Fruit fly (Drosophila melanogaster) whole organism, prepupa: ENCODE data around the gene CG12519.
A peak's percentile ranks its signal among the peaks of the same experiment; 100 is the strongest.
"Not testable (repeated sequence)": the region's sequence is repeated elsewhere in the genome, so short reads cannot be mapped to it uniquely, and the experiment has no call there.

Source experiments
- CG10631 ChIP-seq: fragments of 200-800 bp; sonication (Bioruptor generic); optimal IDR thresholded peaks from 2 replicates; lab custom pipeline; 2016; ENCODE audit warnings: missing biosample characterization, missing genetic modification characterization
- CG10669 ChIP-seq: fragments of 200-800 bp; sonication (Bioruptor generic); optimal IDR thresholded peaks from 3 replicates; lab custom pipeline; 2018; ENCODE audit warnings: missing biosample characterization, mild to moderate bottlenecking, missing genetic modification characterization, moderate library complexity
- CG11762 ChIP-seq: fragments of 200-800 bp; sonication (Bioruptor generic); optimal IDR thresholded peaks from 3 replicates; lab custom pipeline; 2016; ENCODE audit warnings: missing biosample characterization, missing genetic modification characterization; ENCODE audit not compliant: insufficient read depth
- CG15336 ChIP-seq: fragments of 200-800 bp; sonication (Bioruptor generic); IDR thresholded peaks from 2 replicates; pipeline ENCODE4 v1.3.6; 2022; ENCODE audit warnings: missing biosample characterization, missing genetic modification characterization
- CG3032 ChIP-seq: fragments of 200-800 bp; optimal IDR thresholded peaks from 2 replicates; lab custom pipeline; 2019; ENCODE audit warnings: missing biosample characterization, mild to moderate bottlenecking, missing genetic modification characterization, moderate library complexity
- CG31627 ChIP-seq: fragments of 200-800 bp; sonication (Bioruptor generic); optimal IDR thresholded peaks from 3 replicates; lab custom pipeline; 2016; ENCODE audit warnings: missing biosample characterization, missing genetic modification characterization
- CG32006 ChIP-seq: fragments of 200-800 bp; sonication (Bioruptor generic); optimal IDR thresholded peaks from 3 replicates; lab custom pipeline; 2017; ENCODE audit warnings: missing biosample characterization, mild to moderate bottlenecking, missing genetic modification characterization
- CG34406 ChIP-seq: fragments of 200-800 bp; sonication (Bioruptor generic); optimal IDR thresholded peaks from 3 replicates; lab custom pipeline; 2016; ENCODE audit warnings: missing biosample characterization, missing genetic modification characterization
- CG3919 ChIP-seq: fragments of 200-800 bp; sonication (Bioruptor generic); optimal IDR thresholded peaks from 3 replicates; lab custom pipeline; 2016; ENCODE audit warnings: missing biosample characterization, missing genetic modification characterization
- CG4318 ChIP-seq: fragments of 200-800 bp; sonication (Bioruptor generic); optimal IDR thresholded peaks from 3 replicates; lab custom pipeline; 2017; ENCODE audit warnings: missing biosample characterization, mild to moderate bottlenecking, missing genetic modification characterization
- CG6163 ChIP-seq: fragments of 200-800 bp; sonication (Bioruptor generic); IDR thresholded peaks from 3 replicates; pipeline ENCODE4 v1.3.6; 2022; ENCODE audit warnings: missing biosample characterization, missing genetic modification characterization
- CG6808 ChIP-seq: fragments of 200-800 bp; sonication (Bioruptor generic); optimal IDR thresholded peaks from 3 replicates; lab custom pipeline; 2017; ENCODE audit warnings: missing biosample characterization, missing genetic modification characterization, mild to moderate bottlenecking, moderate library complexity, missing genetic modification reagents
- CG7368 ChIP-seq: fragments of 200-800 bp; sonication (Bioruptor generic); optimal IDR thresholded peaks from 3 replicates; lab custom pipeline; 2016; ENCODE audit warnings: missing biosample characterization, missing genetic modification characterization
- CG8119 ChIP-seq: fragments of 200-800 bp; sonication (Bioruptor generic); IDR thresholded peaks from 3 replicates; pipeline ENCODE4 v1.3.6; 2022; ENCODE audit warnings: missing biosample characterization, missing genetic modification characterization
- CG8319 ChIP-seq: fragments of 200-800 bp; sonication (Bioruptor generic); optimal IDR thresholded peaks from 3 replicates; lab custom pipeline; 2016; ENCODE audit warnings: missing biosample characterization, missing genetic modification characterization
- CG8632 ChIP-seq: fragments of 200-800 bp; sonication (Bioruptor generic); optimal IDR thresholded peaks from 3 replicates; lab custom pipeline; 2016; ENCODE audit warnings: missing biosample characterization, missing genetic modification characterization
- CG9139 ChIP-seq: fragments of 200-800 bp; sonication (Bioruptor generic); optimal IDR thresholded peaks from 3 replicates; lab custom pipeline; 2017; ENCODE audit warnings: missing biosample characterization, mild to moderate bottlenecking, missing genetic modification characterization
- Eip75B ChIP-seq: fragments of 200-800 bp; sonication (Bioruptor generic); optimal IDR thresholded peaks from 3 replicates; lab custom pipeline; 2016; ENCODE audit warnings: missing biosample characterization, missing genetic modification characterization
- Eip78C ChIP-seq: fragments of 200-800 bp; sonication (Bioruptor generic); peaks from one replicate; lab custom pipeline; 2016; ENCODE audit warnings: missing biosample characterization, missing genetic modification characterization
- Eip93F ChIP-seq: fragments of 200-800 bp; sonication (Bioruptor generic); optimal IDR thresholded peaks from 2 replicates; lab custom pipeline; 2016; ENCODE audit warnings: missing biosample characterization, mild to moderate bottlenecking, missing genetic modification characterization
- Ets21C ChIP-seq: fragments of 200-800 bp; sonication (Bioruptor generic); optimal IDR thresholded peaks from 3 replicates; lab custom pipeline; 2016; ENCODE audit warnings: missing biosample characterization, missing genetic modification characterization
- Gug ChIP-seq: fragments of 200-800 bp; sonication (Bioruptor generic); IDR thresholded peaks from 2 replicates; pipeline ENCODE4 v1.3.6; 2022; ENCODE audit warnings: missing biosample characterization, missing genetic modification characterization
- Hr39 ChIP-seq: fragments of 200-800 bp; sonication (Bioruptor generic); optimal IDR thresholded peaks from 2 replicates; lab custom pipeline; 2016; ENCODE audit warnings: missing biosample characterization, missing genetic modification characterization
- Lpt ChIP-seq: fragments of 200-800 bp; sonication (Bioruptor generic); optimal IDR thresholded peaks from 3 replicates; lab custom pipeline; 2016; ENCODE audit warnings: missing biosample characterization, missing genetic modification characterization
- Sox102F ChIP-seq: fragments of 200-800 bp; sonication (Bioruptor generic); optimal IDR thresholded peaks from 2 replicates; lab custom pipeline; 2016; ENCODE audit warnings: missing biosample characterization, mild to moderate bottlenecking, missing genetic modification characterization
- Sox14 ChIP-seq: fragments of 200-800 bp; sonication (Bioruptor generic); optimal IDR thresholded peaks from 3 replicates; lab custom pipeline; 2016; ENCODE audit warnings: missing biosample characterization, missing genetic modification characterization
- Sox15 ChIP-seq: fragments of 200-800 bp; sonication (Bioruptor generic); optimal IDR thresholded peaks from 3 replicates; lab custom pipeline; 2016; ENCODE audit warnings: missing biosample characterization, missing genetic modification characterization
- acj6 ChIP-seq: fragments of 200-800 bp; sonication (Bioruptor generic); optimal IDR thresholded peaks from 3 replicates; lab custom pipeline; 2016; ENCODE audit warnings: missing biosample characterization, missing genetic modification characterization
- eg ChIP-seq: fragments of 200-800 bp; sonication (Bioruptor generic); IDR thresholded peaks from 3 replicates; pipeline ENCODE4 v1.3.6; 2022; ENCODE audit warnings: missing biosample characterization, missing genetic modification characterization
- fd85E ChIP-seq: fragments of 200-800 bp; sonication (Bioruptor generic); optimal IDR thresholded peaks from 3 replicates; lab custom pipeline; 2016; ENCODE audit warnings: missing biosample characterization, missing genetic modification characterization
- net ChIP-seq: fragments of 200-800 bp; sonication (Bioruptor generic); optimal IDR thresholded peaks from 3 replicates; lab custom pipeline; 2016; ENCODE audit warnings: missing biosample characterization, missing genetic modification characterization
- pdm3 ChIP-seq: fragments of 200-800 bp; sonication (Bioruptor generic); optimal IDR thresholded peaks from 3 replicates; lab custom pipeline; 2016; ENCODE audit warnings: missing biosample characterization, missing genetic modification characterization
- spab ChIP-seq: fragments of 200-800 bp; sonication (Bioruptor generic); optimal IDR thresholded peaks from 2 replicates; lab custom pipeline; 2017; ENCODE audit warnings: missing biosample characterization, mild to moderate bottlenecking, missing genetic modification characterization, missing genetic modification reagents
- ss ChIP-seq, 2 experiments: fragments of 200-800 bp; sonication (Bioruptor generic); optimal IDR thresholded peaks; 2 replicates in 1 of 2; 3 replicates in 1 of 2; lab custom pipeline; 2017 to 2018; ENCODE audit warnings: mild to moderate bottlenecking in 2 of 2, missing biosample characterization in 2 of 2, missing genetic modification characterization in 2 of 2, moderate library complexity in 1 of 2
- svp ChIP-seq: fragments of 200-800 bp; sonication (Bioruptor generic); peaks from one replicate; lab custom pipeline; 2016; ENCODE audit warnings: missing biosample characterization, missing genetic modification characterization
- vri ChIP-seq: fragments of 200-800 bp; sonication (Bioruptor generic); optimal IDR thresholded peaks from 3 replicates; lab custom pipeline; 2016; ENCODE audit warnings: missing biosample characterization, mild to moderate bottlenecking, missing genetic modification characterization

CG12519 gene

DNA sequence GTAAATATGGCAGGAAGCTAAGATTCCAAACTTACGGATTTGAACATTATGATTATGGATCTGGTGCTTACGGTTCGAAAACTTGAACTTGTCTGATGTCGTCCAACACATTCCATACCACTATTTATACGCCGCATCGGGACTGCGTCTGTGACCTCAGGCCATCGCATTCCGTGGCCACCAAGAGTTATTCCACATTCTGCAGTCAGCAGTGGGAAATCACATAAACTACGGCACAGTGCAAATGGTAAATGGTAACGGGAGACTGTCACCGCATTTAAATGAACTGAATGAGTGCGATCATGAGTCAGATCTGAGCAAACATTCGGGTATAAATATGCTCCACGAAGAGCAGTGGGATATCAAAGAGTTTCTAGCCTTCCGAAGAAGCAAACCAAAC is 3.2 kb downstream of the CG12519 start, which contains the start of the genes CG18294 and CG32213:
CG18294 (minus strand) TSS at position 101 of the 400 bp plus-strand sequence.
CG32213 (plus strand) TSS at position 362 of the 400 bp plus-strand sequence.
- TF ChIP-seq Sox15; CG3919 (GFP tag; lab: Kevin White, UChicago); CG4318 (GFP tag; lab: Kevin White, UChicago): not testable (repeated sequence)

DNA sequence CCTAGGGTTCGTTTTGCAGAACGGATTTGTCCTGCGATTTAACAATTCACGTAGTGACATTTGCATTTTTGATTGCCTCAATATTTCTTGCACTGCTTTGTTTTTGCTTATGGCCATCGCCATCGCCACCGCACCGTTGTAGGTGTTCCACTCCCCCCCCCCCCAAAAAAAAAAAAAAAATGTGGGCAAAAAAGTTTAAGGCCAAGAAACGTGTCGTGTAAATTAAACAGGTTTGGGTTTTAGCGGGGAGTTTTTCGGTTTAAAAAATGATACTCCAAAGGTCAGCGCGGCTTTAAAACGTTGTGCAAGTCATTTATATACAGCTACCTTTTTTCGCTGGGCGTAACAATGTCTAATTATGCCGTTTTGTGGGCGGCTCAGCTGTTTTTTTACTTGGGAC is 8.9 kb downstream of the CG12519 start:
- TF ChIP-seq svp (peak; percentile 19), CG34406 (no peak), net (no peak), Eip78C (peak; percentile 50), CG8119 (no peak), CG11762 (no peak), CG7368 (GFP tag; lab: Kevin White, UChicago) (no peak), CG10669 (GFP tag; lab: Kevin White, UChicago) (no peak), ss (GFP tag; optimal IDR thresholded peaks at IDR 0.05; lab: Kevin White, UChicago) (peak in 1 of 2 experiments; percentile 6), CG8319 (no peak), eg (GFP tag; lab: Robert Waterston, UW) (0 out of 3 replicates have a peak, but pooled peaks have one; percentile 13), CG9139 (GFP tag; lab: Kevin White, UChicago) (no peak), CG32006 (GFP tag; lab: Kevin White, UChicago) (no peak), CG3032 (tag; lab: Kevin White, UChicago) (no peak), fd85E (GFP tag; lab: Kevin White, UChicago) (no peak)

dm6 chr3L:19482014-19482413 is 9.7 kb downstream of the CG12519 start:
- TF ChIP-seq CG8319 (no peak), CG8119 (no peak), Lpt (GFP tag; lab: Kevin White, UChicago) (no peak), svp (no peak), Sox14 (GFP tag; lab: Kevin White, UChicago) (no peak), CG32006 (GFP tag; lab: Kevin White, UChicago) (no peak), pdm3 (GFP tag; lab: Kevin White, UChicago) (no peak), spab (no peak), CG9139 (GFP tag; lab: Kevin White, UChicago) (no peak), vri (no peak), CG15336 (GFP tag; lab: Robert Waterston, UW) (no peak), Eip75B (GFP tag; lab: Kevin White, UChicago) (no peak), net (no peak), CG8632 (GFP tag; lab: Kevin White, UChicago) (no peak), Gug (GFP tag; lab: Robert Waterston, UW) (no peak)
- TF ChIP-seq, all 60 proteins: peak for 0

DNA sequence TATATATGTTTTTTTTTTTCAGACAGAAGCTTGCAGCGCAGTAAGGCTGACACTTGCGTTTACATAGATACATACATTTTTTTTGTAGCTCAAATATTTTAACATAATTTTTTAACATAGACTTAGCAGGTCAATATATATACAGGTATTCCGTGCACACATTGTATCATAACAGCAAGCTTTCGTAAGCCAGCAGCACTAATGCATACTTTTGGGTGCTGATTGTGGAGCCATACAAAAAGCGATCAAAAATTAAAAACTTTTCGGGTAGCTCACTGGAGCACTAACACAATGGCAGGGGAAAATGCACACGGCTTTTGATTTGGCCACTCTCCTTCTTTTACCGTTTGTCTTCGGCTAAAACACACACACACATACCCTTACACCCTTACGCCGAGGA is 10.7 kb downstream of the CG12519 start:
- TF ChIP-seq Sox102F (GFP tag; lab: Kevin White, UChicago) (no peak), Eip75B (GFP tag; lab: Kevin White, UChicago) (no peak), Eip93F (GFP tag; lab: Kevin White, UChicago) (no peak), CG6808 (GFP tag; lab: Kevin White, UChicago) (no peak), CG6163 (GFP tag; lab: Robert Waterston, UW) (no peak), Gug (GFP tag; lab: Robert Waterston, UW) (no peak), CG10631 (GFP tag; lab: Kevin White, UChicago) (no peak), acj6 (GFP tag; lab: Kevin White, UChicago) (no peak), CG31627 (no peak), CG34406 (no peak), Ets21C (GFP tag; lab: Kevin White, UChicago) (no peak), Hr39 (GFP tag; lab: Kevin White, UChicago) (no peak), Sox15 (no peak), CG32006 (GFP tag; lab: Kevin White, UChicago) (no peak), spab (no peak), CG7368 (GFP tag; lab: Kevin White, UChicago) (no peak)
